Fruit fly (Drosophila melanogaster) whole organism, prepupa: ENCODE data around the gene CG17801.

ENCODE experiments used
- Blimp-1 ChIP-seq: fragments of 200-800 bp; sonication (Bioruptor generic); optimal IDR thresholded peaks from 3 replicates; lab custom pipeline; 2017; ENCODE audit warnings: missing biosample characterization, missing genetic modification characterization, mild to moderate bottlenecking, moderate library complexity, missing genetic modification reagents
- CG10631 ChIP-seq: fragments of 200-800 bp; sonication (Bioruptor generic); optimal IDR thresholded peaks from 2 replicates; lab custom pipeline; 2016; ENCODE audit warnings: missing biosample characterization, missing genetic modification characterization
- CG15336 ChIP-seq: fragments of 200-800 bp; sonication (Bioruptor generic); IDR thresholded peaks from 2 replicates; pipeline ENCODE4 v1.3.6; 2022; ENCODE audit warnings: missing biosample characterization, missing genetic modification characterization
- CG16779 ChIP-seq: fragments of 200-800 bp; sonication (Bioruptor generic); optimal IDR thresholded peaks from 3 replicates; lab custom pipeline; 2017; ENCODE audit warnings: missing biosample characterization, mild to moderate bottlenecking, missing genetic modification characterization
- CG3032 ChIP-seq: fragments of 200-800 bp; optimal IDR thresholded peaks from 2 replicates; lab custom pipeline; 2019; ENCODE audit warnings: missing biosample characterization, mild to moderate bottlenecking, missing genetic modification characterization, moderate library complexity
- CG31627 ChIP-seq: fragments of 200-800 bp; sonication (Bioruptor generic); optimal IDR thresholded peaks from 3 replicates; lab custom pipeline; 2016; ENCODE audit warnings: missing biosample characterization, missing genetic modification characterization
- CG3919 ChIP-seq: fragments of 200-800 bp; sonication (Bioruptor generic); optimal IDR thresholded peaks from 3 replicates; lab custom pipeline; 2016; ENCODE audit warnings: missing biosample characterization, missing genetic modification characterization
- CG6163 ChIP-seq: fragments of 200-800 bp; sonication (Bioruptor generic); IDR thresholded peaks from 3 replicates; pipeline ENCODE4 v1.3.6; 2022; ENCODE audit warnings: missing biosample characterization, missing genetic modification characterization
- CG6276 ChIP-seq: fragments of 200-800 bp; sonication (Bioruptor generic); optimal IDR thresholded peaks from 2 replicates; lab custom pipeline; 2017; ENCODE audit warnings: missing biosample characterization, mild to moderate bottlenecking, missing genetic modification characterization
- CG6792 ChIP-seq: fragments of 200-800 bp; sonication (Bioruptor generic); optimal IDR thresholded peaks from 3 replicates; lab custom pipeline; 2016; ENCODE audit warnings: missing biosample characterization, missing genetic modification characterization
- CG6808 ChIP-seq: fragments of 200-800 bp; sonication (Bioruptor generic); optimal IDR thresholded peaks from 3 replicates; lab custom pipeline; 2017; ENCODE audit warnings: missing biosample characterization, missing genetic modification characterization, mild to moderate bottlenecking, moderate library complexity, missing genetic modification reagents
- CG6854 ChIP-seq: fragments of 200-800 bp; sonication (Bioruptor generic); optimal IDR thresholded peaks from 2 replicates; lab custom pipeline; 2017; ENCODE audit warnings: missing biosample characterization, mild to moderate bottlenecking, missing genetic modification characterization
- CG7368 ChIP-seq: fragments of 200-800 bp; sonication (Bioruptor generic); optimal IDR thresholded peaks from 3 replicates; lab custom pipeline; 2016; ENCODE audit warnings: missing biosample characterization, missing genetic modification characterization
- CG8319 ChIP-seq: fragments of 200-800 bp; sonication (Bioruptor generic); optimal IDR thresholded peaks from 3 replicates; lab custom pipeline; 2016; ENCODE audit warnings: missing biosample characterization, missing genetic modification characterization
- CG9139 ChIP-seq: fragments of 200-800 bp; sonication (Bioruptor generic); optimal IDR thresholded peaks from 3 replicates; lab custom pipeline; 2017; ENCODE audit warnings: missing biosample characterization, mild to moderate bottlenecking, missing genetic modification characterization
- Eip75B ChIP-seq: fragments of 200-800 bp; sonication (Bioruptor generic); optimal IDR thresholded peaks from 3 replicates; lab custom pipeline; 2016; ENCODE audit warnings: missing biosample characterization, missing genetic modification characterization
- Eip78C ChIP-seq: fragments of 200-800 bp; sonication (Bioruptor generic); peaks from one replicate; lab custom pipeline; 2016; ENCODE audit warnings: missing biosample characterization, missing genetic modification characterization
- Eip93F ChIP-seq: fragments of 200-800 bp; sonication (Bioruptor generic); optimal IDR thresholded peaks from 2 replicates; lab custom pipeline; 2016; ENCODE audit warnings: missing biosample characterization, mild to moderate bottlenecking, missing genetic modification characterization
- Ets21C ChIP-seq: fragments of 200-800 bp; sonication (Bioruptor generic); optimal IDR thresholded peaks from 3 replicates; lab custom pipeline; 2016; ENCODE audit warnings: missing biosample characterization, missing genetic modification characterization
- Ets96B ChIP-seq: fragments of 200-800 bp; optimal IDR thresholded peaks from 2 replicates; lab custom pipeline; 2019; ENCODE audit warnings: missing biosample characterization, mild to moderate bottlenecking, missing genetic modification characterization, moderate library complexity
- Gug ChIP-seq: fragments of 200-800 bp; sonication (Bioruptor generic); IDR thresholded peaks from 2 replicates; pipeline ENCODE4 v1.3.6; 2022; ENCODE audit warnings: missing biosample characterization, missing genetic modification characterization
- Lpt ChIP-seq: fragments of 200-800 bp; sonication (Bioruptor generic); optimal IDR thresholded peaks from 3 replicates; lab custom pipeline; 2016; ENCODE audit warnings: missing biosample characterization, missing genetic modification characterization
- Met ChIP-seq: fragments of 200-800 bp; sonication (Bioruptor generic); optimal IDR thresholded peaks from 3 replicates; lab custom pipeline; 2016; ENCODE audit warnings: missing biosample characterization, missing genetic modification characterization
- OdsH ChIP-seq: fragments of 200-800 bp; sonication (Bioruptor generic); optimal IDR thresholded peaks from 3 replicates; lab custom pipeline; 2016; ENCODE audit warnings: missing biosample characterization, missing genetic modification characterization
- Smox ChIP-seq: fragments of 200-800 bp; sonication (Bioruptor generic); optimal IDR thresholded peaks from 3 replicates; lab custom pipeline; 2016; ENCODE audit warnings: missing biosample characterization, missing genetic modification characterization
- Sox14 ChIP-seq: fragments of 200-800 bp; sonication (Bioruptor generic); optimal IDR thresholded peaks from 3 replicates; lab custom pipeline; 2016; ENCODE audit warnings: missing biosample characterization, missing genetic modification characterization
- acj6 ChIP-seq: fragments of 200-800 bp; sonication (Bioruptor generic); optimal IDR thresholded peaks from 3 replicates; lab custom pipeline; 2016; ENCODE audit warnings: missing biosample characterization, missing genetic modification characterization
- cyc ChIP-seq: fragments of 200-800 bp; sonication (Bioruptor generic); optimal IDR thresholded peaks from 3 replicates; lab custom pipeline; 2016; ENCODE audit warnings: missing biosample characterization, missing genetic modification characterization
- dac ChIP-seq: fragments of 200-800 bp; sonication (Bioruptor generic); optimal IDR thresholded peaks from 2 replicates; lab custom pipeline; 2017; ENCODE audit warnings: missing biosample characterization, mild to moderate bottlenecking, missing genetic modification characterization
- eg ChIP-seq: fragments of 200-800 bp; sonication (Bioruptor generic); IDR thresholded peaks from 3 replicates; pipeline ENCODE4 v1.3.6; 2022; ENCODE audit warnings: missing biosample characterization, missing genetic modification characterization
- esn ChIP-seq: fragments of 200-800 bp; sonication (Bioruptor generic); optimal IDR thresholded peaks from 2 replicates; lab custom pipeline; 2016; ENCODE audit warnings: missing biosample characterization, mild to moderate bottlenecking, missing genetic modification characterization, moderate library complexity
- fkh ChIP-seq: fragments of 200-800 bp; sonication (Bioruptor generic); optimal IDR thresholded peaks from 3 replicates; lab custom pipeline; 2017; ENCODE audit warnings: missing biosample characterization, mild to moderate bottlenecking, missing genetic modification characterization, moderate library complexity
- lz ChIP-seq: fragments of 200-800 bp; sonication (Bioruptor generic); optimal IDR thresholded peaks from 3 replicates; lab custom pipeline; 2016; ENCODE audit warnings: missing biosample characterization, missing genetic modification characterization
- net ChIP-seq: fragments of 200-800 bp; sonication (Bioruptor generic); optimal IDR thresholded peaks from 3 replicates; lab custom pipeline; 2016; ENCODE audit warnings: missing biosample characterization, missing genetic modification characterization
- salr ChIP-seq, 2 experiments: fragments of 200-800 bp; sonication (Bioruptor generic); optimal IDR thresholded peaks; 3 replicates each; lab custom pipeline; 2016 to 2018; ENCODE audit warnings: missing biosample characterization in 2 of 2, missing genetic modification characterization in 2 of 2, mild to moderate bottlenecking in 1 of 2
- spab ChIP-seq: fragments of 200-800 bp; sonication (Bioruptor generic); optimal IDR thresholded peaks from 2 replicates; lab custom pipeline; 2017; ENCODE audit warnings: missing biosample characterization, mild to moderate bottlenecking, missing genetic modification characterization, missing genetic modification reagents
- ss ChIP-seq, 2 experiments: fragments of 200-800 bp; sonication (Bioruptor generic); optimal IDR thresholded peaks; 2 replicates in 1 of 2; 3 replicates in 1 of 2; lab custom pipeline; 2017 to 2018; ENCODE audit warnings: mild to moderate bottlenecking in 2 of 2, missing biosample characterization in 2 of 2, missing genetic modification characterization in 2 of 2, moderate library complexity in 1 of 2
- svp ChIP-seq: fragments of 200-800 bp; sonication (Bioruptor generic); peaks from one replicate; lab custom pipeline; 2016; ENCODE audit warnings: missing biosample characterization, missing genetic modification characterization
- topi ChIP-seq: fragments of 200-800 bp; sonication (Bioruptor generic); optimal IDR thresholded peaks from 3 replicates; lab custom pipeline; 2016; ENCODE audit warnings: missing biosample characterization, missing genetic modification characterization
- vri ChIP-seq: fragments of 200-800 bp; sonication (Bioruptor generic); optimal IDR thresholded peaks from 3 replicates; lab custom pipeline; 2016; ENCODE audit warnings: missing biosample characterization, mild to moderate bottlenecking, missing genetic modification characterization

Gene CG17801

dm6 chr3R:17809014-17809413 lies 2.1 kb upstream of the CG17801 start, which contains the start of gene Odj:
Odj (minus strand) TSS chr3R:17809222.
- peak; percentile 33 for TF ChIP-seq esn (GFP tag; lab: Kevin White, UChicago)
- TF ChIP-seq fkh (GFP tag; lab: Kevin White, UChicago), result peak; percentile 59
- no peak for TF ChIP-seq dac (GFP tag; lab: Kevin White, UChicago)
- TF ChIP-seq acj6, result no peak
- no peak for TF ChIP-seq Met

- TF ChIP-seq Blimp-1 (GFP tag; lab: Kevin White, UChicago), result no peak
- peak; percentile 61 for TF ChIP-seq fkh (GFP tag; lab: Kevin White, UChicago)
- TF ChIP-seq, all 60 proteins: peak for 1
These were observed 1.8 kb downstream of the CG17801 start, which contains the start of gene Nnk for dm6 chr3R:17805092-17805491. Nnk (minus strand) TSS chr3R:17805249.

dm6 chr3R:17803025-17803424 lies 3.9 kb downstream of the CG17801 start, which contains the start of gene CG17806:
CG17806 (minus strand) TSS chr3R:17803260.
- TF ChIP-seq cyc (GFP tag; lab: Kevin White, UChicago) (no peak), CG3919 (GFP tag; lab: Kevin White, UChicago) (no peak), fkh (GFP tag; lab: Kevin White, UChicago) (peak; percentile 87), topi (GFP tag; lab: Kevin White, UChicago) (no peak), Eip78C (GFP tag; lab: Kevin White, UChicago) (no peak), Smox (GFP tag; lab: Kevin White, UChicago) (no peak), Ets96B (tag; lab: Kevin White, UChicago) (peak; percentile 4), Sox14 (no peak), CG6163 (GFP tag; lab: Robert Waterston, UW) (no peak), Gug (no peak)

- no peak for TF ChIP-seq CG7368 (GFP tag; lab: Kevin White, UChicago)
- TF ChIP-seq vri (GFP tag; lab: Kevin White, UChicago), result no peak
- no peak for TF ChIP-seq salr (GFP tag; optimal IDR thresholded peaks at IDR 0.05; lab: Kevin White, UChicago)
- TF ChIP-seq CG8319 (GFP tag; lab: Kevin White, UChicago), result no peak
- no peak for TF ChIP-seq lz (GFP tag; lab: Kevin White, UChicago)
- no peak for TF ChIP-seq CG6276 (GFP tag; lab: Kevin White, UChicago)
- no peak for TF ChIP-seq esn (GFP tag; lab: Kevin White, UChicago)
- no peak for TF ChIP-seq Gug
- TF ChIP-seq Eip93F (GFP tag; lab: Kevin White, UChicago), result no peak
These were observed 5.6 kb downstream of the CG17801 start, which contains the start of gene CG17803 for dm6 chr3R:17801264-17801663. CG17803 (minus strand) TSS chr3R:17801512.

dm6 chr3R:17798211-17798737 lies 8.6 kb downstream of the CG17801 start, which contains the start of gene CG7379:
CG7379 (minus strand) TSS chr3R:17798304.
- TF ChIP-seq Gug, result no peak
- TF ChIP-seq Lpt (GFP tag; lab: Kevin White, UChicago), result peak; percentile 35
- peak; percentile 64 for TF ChIP-seq net (GFP tag; lab: Kevin White, UChicago)
- peak; percentile 90 for TF ChIP-seq CG3919 (GFP tag; lab: Kevin White, UChicago)
- TF ChIP-seq CG10631 (GFP tag; lab: Kevin White, UChicago), result peak; percentile 90
- peak in 1 of 2 experiments; percentile 73 for TF ChIP-seq salr (GFP tag; optimal IDR thresholded peaks at IDR 0.05; lab: Kevin White, UChicago)
- peak; percentile 87 for TF ChIP-seq cyc (GFP tag; lab: Kevin White, UChicago)
- no peak for TF ChIP-seq CG6276 (GFP tag; lab: Kevin White, UChicago)
- peak; percentile 73 for TF ChIP-seq Eip75B
- TF ChIP-seq spab (GFP tag; lab: Kevin White, UChicago), result peak; percentile 22
- TF ChIP-seq CG6792, result peak; percentile 75
- TF ChIP-seq topi (GFP tag; lab: Kevin White, UChicago), result peak; percentile 88
- TF ChIP-seq esn (GFP tag; lab: Kevin White, UChicago), result peak; percentile 89
- no peak for TF ChIP-seq CG16779 (tag; lab: Kevin White, UChicago)
- peak; percentile 76 for TF ChIP-seq Sox14
- peak; percentile 61 for TF ChIP-seq CG3032 (tag; lab: Kevin White, UChicago)
- TF ChIP-seq CG9139 (GFP tag; lab: Kevin White, UChicago), result no peak
- TF ChIP-seq ss (GFP tag; optimal IDR thresholded peaks at IDR 0.05; lab: Kevin White, UChicago), result peak in 1 of 2 experiments; percentile 77
- peak; percentile 51; the same call in 2 of the 3 replicates for TF ChIP-seq eg
- TF ChIP-seq CG6808, result peak; percentile 57
- peak; percentile 90 for TF ChIP-seq CG31627 (GFP tag; lab: Kevin White, UChicago)
- TF ChIP-seq CG6854 (GFP tag; lab: Kevin White, UChicago), result peak; percentile 45
- peak; percentile 83 for TF ChIP-seq OdsH (GFP tag; lab: Kevin White, UChicago)
- TF ChIP-seq svp (GFP tag; lab: Kevin White, UChicago), result no peak
- TF ChIP-seq lz (GFP tag; lab: Kevin White, UChicago), result peak; percentile 89
- TF ChIP-seq Ets96B (tag; lab: Kevin White, UChicago), result peak; percentile 45
- no peak for TF ChIP-seq vri (GFP tag; lab: Kevin White, UChicago)
- no peak for TF ChIP-seq CG15336
- TF ChIP-seq Blimp-1 (GFP tag; lab: Kevin White, UChicago), result peak; percentile 34
- TF ChIP-seq Ets21C (GFP tag; lab: Kevin White, UChicago), result peak; percentile 67
